Worm (Caenorhabditis elegans) whole organism, L4/young adult: Measurements from ENCODE around the gene C49F8.15.

Source experiments
- W03F9.2 ChIP-seq: fragments of 150-350 bp; optimal IDR thresholded peaks from 2 replicates; lab custom pipeline; 2014; ENCODE audit warnings: missing biosample characterization, missing genetic modification characterization
- dao-5 ChIP-seq: sonication (generic microtip); optimal IDR thresholded peaks from 2 replicates; lab custom pipeline; 2016; ENCODE audit warnings: missing genotype, missing genetic modification characterization, moderate library complexity, missing compliant biosample characterization
- him-1 ChIP-seq: sonication (generic microtip); optimal IDR thresholded peaks from 2 replicates; lab custom pipeline; 2016; ENCODE audit warnings: missing genotype, missing genetic modification reagents, missing genetic modification characterization, missing compliant biosample characterization

DNA sequence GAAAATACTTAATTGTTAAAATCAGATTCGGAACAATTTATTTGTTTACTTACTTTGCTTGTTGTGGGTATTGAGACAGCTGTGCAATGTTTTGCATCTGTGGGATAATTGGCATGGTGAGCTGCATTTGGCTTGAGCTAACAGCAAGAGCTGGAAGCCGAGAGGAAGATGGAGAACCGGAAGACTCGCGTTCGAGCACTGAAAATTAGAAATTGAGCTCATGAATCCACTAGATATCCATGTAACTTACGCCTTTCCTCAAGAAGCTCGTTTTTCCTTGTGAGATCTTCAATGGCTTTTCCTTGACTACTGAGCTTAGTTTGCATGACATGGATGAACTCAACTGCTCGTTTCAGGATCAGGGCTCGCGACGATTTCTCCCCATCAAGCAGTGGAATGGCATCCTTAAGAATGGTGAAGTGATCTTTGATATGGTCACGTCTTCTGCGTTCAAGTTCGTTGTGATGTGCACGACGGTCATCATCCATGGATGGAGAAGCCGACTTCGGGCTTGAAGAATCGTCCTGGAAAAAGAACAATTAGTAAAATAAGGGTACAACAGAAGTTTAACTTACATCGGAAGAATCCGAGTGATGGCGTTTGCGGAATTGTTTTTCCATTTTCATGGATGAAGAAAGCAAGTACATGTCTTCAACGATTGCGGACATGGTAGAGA is 12.1 kb downstream of the C49F8.15 start:
- TF ChIP-seq dao-5 (tag; lab: Kevin White, UChicago) (no peak), him-1 (tag; lab: Kevin White, UChicago) (no peak), W03F9.2 (tag; lab: Kevin White, UChicago) (no peak)
